Fruit fly (Drosophila melanogaster) whole organism, larva: ENCODE data around the gene mbo.
A peak's percentile ranks its signal among the peaks of the same experiment; 100 is the strongest.

ENCODE experiments used
- noc ChIP-seq: fragments of 200-800 bp; sonication (Bioruptor generic); optimal IDR thresholded peaks from 3 replicates; lab custom pipeline; 2019; ENCODE audit warnings: missing biosample characterization, mild to moderate bottlenecking, missing genetic modification characterization, moderate library complexity

Gene mbo

DNA sequence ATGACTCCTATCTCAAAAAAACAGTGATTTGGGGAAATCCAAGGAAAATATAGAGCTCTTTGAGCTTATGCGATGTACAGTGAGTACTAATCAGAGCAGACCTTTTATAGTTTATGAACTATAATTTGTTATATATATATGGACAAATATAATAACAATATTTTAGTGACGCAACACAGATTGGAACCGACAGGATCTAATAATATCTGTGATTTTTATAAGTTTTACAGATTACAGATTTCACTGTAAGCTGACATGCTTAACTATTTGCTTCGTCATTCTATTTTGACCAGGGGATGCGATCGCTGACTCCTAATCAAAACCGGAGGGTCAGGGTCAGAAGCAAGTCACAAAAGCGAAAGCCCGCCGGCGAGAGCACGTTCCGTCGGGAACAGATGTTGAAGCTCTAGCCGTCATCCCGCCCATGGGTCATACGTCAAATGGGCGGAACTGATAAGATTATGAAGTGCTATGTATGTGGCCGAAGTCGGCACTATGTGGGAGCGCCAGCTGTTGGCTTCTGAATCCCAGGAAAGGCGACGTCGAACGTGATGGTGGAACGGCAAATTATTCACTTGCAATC is 4.7 kb downstream of the mbo start, which contains the start of gene Gnmt:
Gene Gnmt, plus strand, starts transcription at position 568 of the 583 bp plus-strand sequence.
- peak; percentile 88 for TF ChIP-seq noc

DNA sequence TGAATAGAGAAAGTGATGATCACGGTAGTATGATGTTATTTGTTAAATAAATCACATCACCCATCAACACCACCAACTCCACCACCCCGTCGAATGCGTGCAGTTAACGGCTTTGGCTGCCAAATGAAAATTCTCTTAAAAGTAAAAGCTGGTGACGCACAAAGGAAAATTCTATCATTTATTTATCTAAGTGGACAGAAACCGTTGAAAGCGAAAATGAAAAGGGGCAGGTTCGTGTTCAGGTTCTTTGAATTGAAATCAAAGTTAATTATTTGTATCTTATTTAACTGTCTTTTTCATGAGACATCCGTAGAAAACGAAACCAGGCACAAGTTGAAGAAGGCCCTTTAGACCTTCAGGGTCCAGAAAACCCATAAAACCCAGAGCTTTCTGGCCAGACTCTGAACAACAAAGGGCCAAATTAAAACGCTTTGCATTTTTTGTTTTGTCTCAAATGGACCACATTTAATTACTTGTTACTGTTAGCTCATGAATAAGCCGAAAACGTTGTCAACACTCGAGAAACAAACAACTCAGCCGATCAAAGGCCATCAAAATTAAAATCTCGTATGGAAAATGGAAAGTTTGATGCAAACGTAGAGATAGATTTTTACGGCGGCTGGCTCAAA is 12.5 kb downstream of the mbo start:
- no peak for TF ChIP-seq noc

DNA sequence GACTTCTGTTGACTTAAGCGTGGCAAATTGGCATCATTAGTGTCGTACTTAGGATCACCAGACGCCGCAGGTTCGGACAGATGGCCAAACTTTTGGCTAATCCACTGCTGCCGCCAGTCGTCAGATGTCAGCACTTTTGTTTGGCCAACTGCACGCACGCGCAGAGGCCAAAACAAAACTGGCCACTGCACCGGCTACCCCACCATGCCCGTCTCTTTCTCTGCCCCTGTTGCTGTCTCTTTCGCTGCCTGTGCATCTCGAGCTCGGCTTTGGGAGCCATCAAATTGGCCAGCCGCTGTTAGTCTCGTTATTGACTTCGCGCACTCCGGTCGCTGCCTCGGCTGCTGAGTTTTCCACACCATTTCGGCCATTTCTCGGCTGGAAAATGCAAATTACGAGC is 16.3 kb downstream of the mbo start, which contains the start of gene CG14395:
Gene CG14395, plus strand, starts transcription at position 301 of the 400 bp plus-strand sequence.
- no peak for TF ChIP-seq noc

DNA sequence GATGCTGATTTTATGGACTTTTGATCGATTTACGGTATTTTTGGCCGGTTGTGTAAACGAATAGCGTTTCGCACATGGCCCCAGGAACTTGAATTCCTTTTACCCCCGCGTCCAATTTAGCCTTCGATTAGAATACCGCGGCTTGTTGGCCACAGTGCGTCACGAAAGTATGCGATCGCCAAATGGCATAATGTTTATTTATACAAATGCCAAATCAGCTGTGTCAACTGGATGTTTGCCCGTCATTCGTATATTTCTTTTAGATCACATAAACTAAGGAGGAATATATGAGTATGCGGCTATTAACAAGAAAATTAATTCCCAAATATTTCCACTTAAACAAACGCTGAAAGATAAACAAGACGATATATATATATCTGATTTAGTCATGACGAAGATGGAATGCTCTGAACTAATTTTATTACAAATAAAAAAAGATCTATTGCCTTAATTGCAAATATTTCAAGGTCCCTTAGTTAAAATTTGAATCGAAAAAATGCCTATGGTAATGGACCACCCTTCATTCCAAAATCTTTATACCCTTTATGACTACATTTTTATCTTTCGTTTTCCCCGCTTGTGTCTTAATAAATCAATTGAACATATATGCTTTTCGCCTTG is 21.8 kb downstream of the mbo start:
- TF ChIP-seq noc = peak; percentile 9

DNA sequence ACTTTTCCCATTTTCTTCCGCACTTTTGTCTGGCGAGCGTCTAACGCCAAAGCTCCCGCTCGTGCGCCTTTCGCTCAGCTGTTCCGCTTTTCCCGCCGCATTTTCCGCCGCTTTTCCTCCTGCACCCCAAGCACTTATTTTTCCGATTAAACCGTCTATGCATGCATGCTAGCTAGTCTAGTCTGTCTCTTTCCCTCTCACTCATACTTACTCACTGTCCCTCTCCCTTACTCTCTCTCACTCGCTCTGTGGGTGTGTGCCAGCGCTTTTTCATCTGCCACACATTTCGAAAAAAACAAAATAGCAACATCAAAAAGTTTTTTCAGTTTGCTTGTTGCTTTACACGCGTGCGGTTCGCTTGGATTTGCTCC is 24.6 kb downstream of the mbo start, which contains the start of gene CG6225:
Gene CG6225, plus strand, starts transcription at position 325 of the 371 bp plus-strand sequence.
- TF ChIP-seq noc = no peak

DNA sequence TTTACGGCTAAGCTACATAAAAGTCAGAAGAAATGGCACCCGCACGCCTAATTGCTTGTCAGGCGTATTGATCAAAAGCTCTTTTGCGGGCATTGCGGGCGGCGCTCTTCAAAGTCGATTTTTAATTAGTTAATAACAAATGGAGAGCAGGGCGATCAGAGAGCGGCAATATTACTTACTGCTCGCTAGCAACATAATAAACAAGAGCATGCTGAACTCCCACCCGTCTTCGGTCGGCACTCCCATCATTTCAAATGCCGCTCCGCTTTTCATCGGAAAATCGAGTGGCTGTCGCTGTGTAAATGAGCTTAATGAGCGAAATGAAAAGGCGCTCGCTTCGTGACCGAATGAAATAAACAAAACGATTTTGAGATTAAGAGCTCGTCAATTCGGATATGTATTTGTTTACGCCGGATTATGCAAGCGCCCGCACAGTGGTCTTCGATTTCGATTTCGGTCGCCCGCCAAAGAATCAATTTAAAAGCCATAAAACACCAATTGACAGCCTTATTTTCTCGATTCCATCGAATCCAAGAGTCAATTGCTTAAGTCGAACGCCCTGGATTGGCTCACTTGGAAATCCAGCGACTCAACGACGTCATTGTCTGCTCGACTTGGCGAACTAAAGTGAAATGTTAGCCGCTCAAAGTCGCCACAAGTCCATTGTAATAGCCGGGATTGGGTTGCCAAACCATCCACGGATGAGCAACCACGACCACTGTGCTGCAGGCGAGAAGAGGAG is 25.2 kb downstream of the mbo start:
- peak; percentile 67 for TF ChIP-seq noc

DNA sequence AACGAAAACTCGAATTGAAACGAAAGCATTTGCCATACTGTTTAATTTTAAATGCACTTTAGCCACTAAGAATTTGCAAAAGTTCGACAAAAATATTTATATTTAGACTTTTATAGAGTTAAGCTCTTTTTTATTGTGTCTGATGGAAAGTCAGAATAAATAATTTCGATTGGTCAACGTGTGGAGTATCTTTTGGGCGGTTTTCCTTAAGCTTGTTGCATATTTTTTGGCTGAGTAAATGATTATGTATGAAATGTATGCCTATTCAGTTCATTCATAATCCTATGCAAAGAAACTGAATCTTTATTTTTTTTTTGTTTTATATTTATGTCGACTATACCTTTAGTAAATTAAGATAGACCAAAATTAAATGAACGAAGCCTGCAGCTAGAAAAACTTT is 26.1 kb downstream of the mbo start:
- TF ChIP-seq noc = no peak

DNA sequence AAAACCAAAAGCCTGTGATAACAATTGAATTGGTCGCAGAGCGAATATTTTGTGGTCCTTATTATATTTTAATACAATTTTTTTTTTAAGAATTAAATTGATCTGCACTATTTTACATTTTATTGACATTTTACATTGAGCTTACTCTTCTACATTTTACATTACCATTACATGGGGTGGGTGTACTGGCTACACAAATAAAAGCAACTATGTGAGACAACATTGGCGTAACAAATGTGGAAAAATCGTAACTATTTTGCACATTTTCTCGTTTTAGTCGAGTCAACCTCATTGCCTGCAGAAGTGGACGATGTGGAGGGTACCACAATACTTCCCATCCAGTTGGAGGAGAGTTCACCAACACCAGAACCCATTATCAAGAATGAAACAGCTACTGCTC is 28.3 kb downstream of the mbo start:
- TF ChIP-seq noc = no peak

DNA sequence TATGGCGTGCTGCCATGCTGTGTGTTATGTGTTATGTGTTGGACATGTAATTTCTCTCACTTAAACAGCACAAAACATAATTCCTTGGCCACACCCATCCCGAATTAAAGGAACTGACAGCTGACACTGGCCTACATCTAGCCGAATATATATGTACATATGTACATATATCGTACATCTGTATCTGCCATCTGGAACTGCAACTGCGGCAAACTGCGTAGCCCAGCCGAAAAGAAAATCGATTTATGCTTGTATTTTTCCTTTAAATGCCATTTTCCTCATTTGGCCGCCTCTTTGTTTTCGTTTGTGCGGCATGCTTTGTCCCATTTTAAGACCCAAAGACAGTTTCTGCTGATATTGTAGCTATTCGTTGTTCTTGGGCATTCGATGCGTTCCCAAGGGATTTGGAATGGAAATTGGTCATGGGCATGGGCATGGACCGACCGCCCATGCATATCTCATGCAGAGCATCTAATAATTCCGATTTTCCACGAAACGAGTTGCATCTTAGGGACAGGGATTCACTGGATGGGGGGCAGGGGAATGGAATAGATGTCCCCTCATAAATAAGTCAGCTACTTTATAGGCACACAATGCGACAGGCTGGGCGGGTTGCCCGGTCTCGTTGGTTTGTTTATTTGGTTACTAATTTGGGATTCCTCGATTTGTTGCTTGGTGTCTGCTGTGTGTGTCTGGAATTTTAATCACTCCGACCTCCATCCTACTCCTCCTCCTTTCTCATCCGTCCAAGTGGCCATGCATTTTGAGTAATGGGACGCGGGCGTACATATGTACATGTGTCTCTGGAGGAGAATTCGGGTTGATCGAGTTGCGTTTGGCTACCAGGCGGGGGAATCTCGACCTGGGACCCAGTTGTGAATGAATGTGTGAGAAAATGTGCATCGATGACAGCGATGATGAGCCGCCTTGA is 29.5 kb downstream of the mbo start:
- no peak for TF ChIP-seq noc

DNA sequence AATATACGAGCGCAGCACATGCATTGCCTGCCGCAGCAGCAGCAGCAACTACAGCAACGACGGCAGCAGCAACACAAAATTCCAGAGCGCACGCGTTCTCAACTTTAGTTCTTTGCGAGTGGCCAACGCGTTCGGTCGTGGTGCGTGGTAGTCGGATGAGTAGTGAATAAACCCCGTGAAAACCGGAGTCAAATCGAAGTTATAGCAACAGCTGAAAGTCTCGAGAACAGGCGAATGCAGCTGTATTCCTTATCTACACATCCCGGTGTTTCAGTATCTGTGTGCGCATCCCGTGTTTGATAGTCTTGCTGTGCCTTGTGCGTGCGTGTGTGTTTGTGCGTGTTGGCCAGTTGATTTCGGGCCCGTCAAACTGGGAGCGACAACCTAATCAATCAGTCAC is 30.9 kb downstream of the mbo start, which contains the start of gene Dtg:
Gene Dtg, plus strand, starts transcription at position 105 of the 400 bp plus-strand sequence.
- TF ChIP-seq noc = no peak

DNA sequence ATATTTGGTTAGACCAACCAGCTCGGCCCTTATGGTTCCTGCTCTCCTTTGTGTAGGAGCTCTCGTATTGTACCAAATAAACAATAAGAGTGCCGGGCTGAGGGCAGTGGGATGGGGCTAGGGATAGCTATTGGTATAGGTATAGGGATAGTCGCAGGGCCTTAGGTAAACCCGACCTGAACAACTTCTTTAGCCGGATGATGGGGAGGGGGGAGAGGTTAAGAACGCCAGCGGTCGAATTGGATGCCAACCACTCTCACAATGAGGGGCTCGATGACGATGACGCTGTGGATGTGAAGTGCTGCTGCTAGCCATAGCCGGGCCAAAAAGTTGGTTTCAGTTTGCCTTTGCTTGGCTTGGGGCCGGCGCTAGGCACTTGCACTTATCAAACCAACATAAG is 31.5 kb downstream of the mbo start:
- TF ChIP-seq noc = no peak

DNA sequence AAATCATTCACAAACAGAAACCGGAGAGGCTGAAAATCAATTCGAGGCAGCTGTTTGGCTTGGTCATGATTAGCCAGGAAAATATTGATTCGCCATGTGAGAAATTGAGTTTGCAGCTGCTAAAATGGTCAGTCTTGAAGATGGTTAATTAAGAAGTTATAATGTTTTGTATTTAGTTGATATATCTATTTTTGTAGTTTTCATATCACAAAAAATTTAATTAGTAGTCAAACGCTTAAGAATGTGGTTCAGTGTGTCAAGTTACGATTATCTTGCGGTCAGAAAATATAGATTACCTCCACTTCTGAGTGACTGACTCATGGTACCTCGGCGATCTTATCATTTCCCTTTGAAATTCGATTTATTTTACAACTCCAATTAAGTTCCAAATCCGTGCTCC is 31.9 kb downstream of the mbo start:
- no peak for TF ChIP-seq noc

DNA sequence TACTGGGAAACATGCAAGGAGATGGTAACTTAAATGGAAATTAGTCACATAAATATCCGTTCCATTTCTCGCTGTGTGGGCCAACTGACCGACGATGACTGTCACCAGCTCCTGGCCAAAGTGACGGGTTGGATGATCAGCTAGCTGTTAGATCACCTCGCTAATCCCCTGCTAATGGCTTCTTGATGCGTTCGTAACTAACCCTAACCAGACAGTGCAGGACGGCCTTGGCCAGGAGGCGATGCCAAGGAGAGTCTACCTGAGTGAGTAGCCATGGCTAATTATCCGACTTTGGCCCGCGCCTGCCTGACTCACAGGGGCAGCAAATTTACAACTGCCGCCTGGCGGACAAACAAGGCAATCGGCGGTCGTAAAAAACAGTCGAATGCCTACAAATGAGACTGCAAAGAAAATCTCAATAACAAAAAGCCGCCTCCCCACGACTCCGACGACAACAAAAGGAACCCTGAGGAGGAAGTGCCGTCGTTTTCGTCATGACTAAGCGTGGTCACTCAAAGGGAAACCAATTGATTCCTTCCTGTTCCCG is 33.0 kb downstream of the mbo start:
- TF ChIP-seq noc = no peak

DNA sequence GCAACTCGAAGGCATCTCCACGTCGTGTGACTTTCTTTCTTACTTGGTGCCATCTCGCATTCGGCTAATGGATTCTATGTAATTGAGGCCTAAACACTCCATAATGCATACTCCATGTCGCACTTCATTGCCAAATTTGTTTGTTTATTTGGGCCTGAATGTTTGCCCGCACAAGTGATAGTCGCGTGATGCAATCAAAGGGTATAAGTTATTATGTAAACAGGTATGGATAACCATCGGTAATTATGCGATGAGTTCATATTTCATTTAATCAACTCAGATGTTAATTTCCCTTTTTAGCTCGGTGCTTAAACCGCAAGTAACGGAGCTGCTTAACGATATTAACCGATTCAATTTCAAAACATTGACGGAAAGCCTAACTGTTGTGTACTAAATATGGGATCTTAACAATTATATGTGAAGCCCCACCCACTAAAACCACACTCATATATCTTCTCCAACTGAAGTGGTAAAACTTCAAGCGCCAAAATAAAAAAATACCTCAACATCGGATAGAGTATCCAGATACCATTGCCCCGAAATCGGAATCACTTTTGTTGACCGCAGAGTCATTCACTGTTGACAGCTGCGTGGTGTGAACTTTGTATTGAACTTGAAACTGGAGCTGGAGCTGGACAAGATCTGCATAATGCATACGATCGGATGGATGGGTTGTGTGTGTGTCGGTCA is 34.1 kb downstream of the mbo start:
- TF ChIP-seq noc = no peak

DNA sequence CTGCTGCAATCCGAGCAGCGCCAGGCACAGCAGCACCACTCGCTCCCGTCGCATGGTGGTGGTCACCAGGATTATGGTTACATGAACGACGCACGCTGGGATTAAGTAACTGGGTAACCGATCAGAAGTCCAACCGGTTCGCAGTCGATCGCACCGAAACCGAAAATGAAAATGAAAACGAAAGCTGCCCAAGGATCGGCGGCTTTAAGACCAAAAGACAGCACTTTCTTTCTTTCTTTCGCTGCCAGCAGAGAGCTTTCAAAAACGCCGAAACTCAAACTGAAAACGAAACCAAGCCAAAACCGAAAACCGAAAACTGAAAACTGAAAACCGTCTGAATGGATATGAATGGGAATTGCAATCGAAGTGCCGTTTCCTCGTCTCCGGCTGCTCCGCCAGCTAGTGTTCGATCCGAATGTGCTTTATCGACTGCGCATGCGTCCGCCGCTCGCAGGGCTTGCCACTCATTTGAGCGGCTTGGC is 36.8 kb downstream of the mbo start, which contains the start of gene CG6753:
Gene CG6753, minus strand, starts transcription at position 432 of the 482 bp plus-strand sequence.
- TF ChIP-seq noc = no peak
